Fruit fly (Drosophila melanogaster) whole organism, embryonic: Measurements from ENCODE around the gene TRAM.

Experiments
- Ada2b ChIP-seq: fragments of 200-800 bp; sonication (Bioruptor generic); IDR thresholded peaks from 2 replicates; pipeline ENCODE4 v1.3.6; 2022; ENCODE audit warnings: missing biosample characterization, missing genetic modification characterization
- CG10147 ChIP-seq: fragments of 200-800 bp; sonication (Bioruptor generic); optimal IDR thresholded peaks from 2 replicates; lab custom pipeline; 2019; ENCODE audit warnings: missing biosample characterization, mild to moderate bottlenecking, missing genetic modification characterization, moderate library complexity
- CG10274 ChIP-seq: fragments of 200-800 bp; sonication (Bioruptor generic); optimal IDR thresholded peaks from 3 replicates; lab custom pipeline; 2017; ENCODE audit warnings: missing biosample characterization, mild to moderate bottlenecking, missing genetic modification characterization
- CG10321 ChIP-seq: fragments of 200-800 bp; sonication (Bioruptor generic); IDR thresholded peaks from 2 replicates; pipeline ENCODE4 v1.3.6; 2022; ENCODE audit warnings: missing biosample characterization, missing genetic modification characterization
- CG10431 ChIP-seq: fragments of 200-800 bp; sonication (Bioruptor generic); optimal IDR thresholded peaks from 3 replicates; lab custom pipeline; 2018; ENCODE audit warnings: missing biosample characterization, mild to moderate bottlenecking, missing genetic modification characterization
- CG11085 ChIP-seq: fragments of 200-800 bp; sonication (Bioruptor generic); IDR thresholded peaks from 2 replicates; pipeline ENCODE4 v1.3.6; 2022; ENCODE audit warnings: missing biosample characterization, missing genetic modification characterization
- CG11093 ChIP-seq: fragments of 200-800 bp; sonication (Bioruptor generic); IDR thresholded peaks from 3 replicates; pipeline ENCODE4 v1.3.6; 2022; ENCODE audit warnings: missing biosample characterization, missing genetic modification characterization
- CG12769 ChIP-seq: fragments of 200-800 bp; sonication (Bioruptor generic); optimal IDR thresholded peaks from 2 replicates; lab custom pipeline; 2019; ENCODE audit warnings: missing biosample characterization, mild to moderate bottlenecking, missing genetic modification characterization, moderate library complexity
- CG14050 ChIP-seq: fragments of 200-800 bp; sonication (Bioruptor generic); IDR thresholded peaks from 3 replicates; pipeline ENCODE4 v1.3.6; 2022; ENCODE audit warnings: missing biosample characterization, missing genetic modification characterization
- CG14441 ChIP-seq: fragments of 200-800 bp; sonication (Bioruptor generic); IDR thresholded peaks from 2 replicates; pipeline ENCODE4 v1.3.6; 2022; ENCODE audit warnings: missing biosample characterization, missing genetic modification characterization
- CG14860 ChIP-seq: fragments of 200-800 bp; sonication (Bioruptor generic); IDR thresholded peaks from 3 replicates; pipeline ENCODE4 v1.3.6; 2022; ENCODE audit warnings: missing biosample characterization, missing genetic modification characterization; ENCODE audit not compliant: partially characterized antibody
- CG1603 ChIP-seq: fragments of 200-800 bp; sonication (Bioruptor generic); optimal IDR thresholded peaks from 2 replicates; lab custom pipeline; 2019; ENCODE audit warnings: missing biosample characterization, mild to moderate bottlenecking, missing genetic modification characterization, moderate library complexity
- CG16863 ChIP-seq: fragments of 200-800 bp; sonication (Bioruptor generic); optimal IDR thresholded peaks from 3 replicates; lab custom pipeline; 2016; ENCODE audit warnings: missing biosample characterization, missing genetic modification characterization
- CG17361 ChIP-seq: fragments of 200-800 bp; sonication (Bioruptor generic); IDR thresholded peaks from 3 replicates; pipeline ENCODE4 v1.3.6; 2022; ENCODE audit warnings: missing biosample characterization, missing genetic modification characterization
- CG1832 ChIP-seq: fragments of 200-800 bp; sonication (Bioruptor generic); optimal IDR thresholded peaks from 2 replicates; lab custom pipeline; 2017; ENCODE audit warnings: missing biosample characterization, mild to moderate bottlenecking, missing genetic modification characterization, inconsistent platforms
- CG2129 ChIP-seq: fragments of 200-800 bp; sonication (Bioruptor generic); IDR thresholded peaks from 2 replicates; pipeline ENCODE4 v1.3.6; 2022; ENCODE audit warnings: missing biosample characterization, missing genetic modification characterization; ENCODE audit not compliant: partially characterized antibody
- CG30403 ChIP-seq: fragments of 200-800 bp; sonication (Bioruptor generic); optimal IDR thresholded peaks from 3 replicates; lab custom pipeline; 2016; ENCODE audit warnings: missing biosample characterization, missing genetic modification characterization
- CG32772 ChIP-seq: fragments of 200-800 bp; sonication (Bioruptor generic); IDR thresholded peaks from 2 replicates; pipeline ENCODE4 v1.3.6; 2022; ENCODE audit warnings: missing biosample characterization, missing genetic modification characterization
- CG7745 ChIP-seq: fragments of 200-800 bp; sonication (Bioruptor generic); optimal IDR thresholded peaks from 2 replicates; lab custom pipeline; 2018; ENCODE audit warnings: missing biosample characterization, mild to moderate bottlenecking, missing genetic modification characterization, moderate library complexity
- CG8944 ChIP-seq: fragments of 200-800 bp; sonication (Bioruptor generic); optimal IDR thresholded peaks from 3 replicates; lab custom pipeline; 2016; ENCODE audit warnings: missing biosample characterization, missing genetic modification characterization
- CoRest ChIP-seq: fragments of 200-800 bp; sonication (Bioruptor generic); optimal IDR thresholded peaks from 3 replicates; lab custom pipeline; 2018; ENCODE audit warnings: missing biosample characterization, mild to moderate bottlenecking, missing genetic modification characterization, moderate library complexity
- Dbx ChIP-seq: fragments of 200-800 bp; sonication (Bioruptor generic); IDR thresholded peaks from 3 replicates; pipeline ENCODE4 v1.3.6; 2022; ENCODE audit warnings: missing biosample characterization, missing genetic modification characterization
- Fer1 ChIP-seq: fragments of 200-800 bp; sonication (Bioruptor generic); optimal IDR thresholded peaks from 2 replicates; lab custom pipeline; 2017; ENCODE audit warnings: missing biosample characterization, mild to moderate bottlenecking, missing genetic modification characterization
- Fer3 ChIP-seq: fragments of 200-800 bp; sonication (Bioruptor generic); optimal IDR thresholded peaks from 2 replicates; lab custom pipeline; 2018; ENCODE audit warnings: missing biosample characterization, mild to moderate bottlenecking, missing genetic modification characterization, moderate library complexity
- HHEX ChIP-seq: fragments of 200-800 bp; sonication (Bioruptor generic); optimal IDR thresholded peaks from 3 replicates; lab custom pipeline; 2017; ENCODE audit warnings: missing biosample characterization, mild to moderate bottlenecking, missing genetic modification characterization, missing genetic modification reagents
- Hmr ChIP-seq: fragments of 200-800 bp; sonication (Bioruptor generic); optimal IDR thresholded peaks from 3 replicates; lab custom pipeline; 2017; ENCODE audit warnings: mild to moderate bottlenecking, missing biosample characterization, missing genetic modification reagents, missing genetic modification characterization
- Hr78 ChIP-seq, 2 experiments: fragments of 200-800 bp in 1 of 2; fragments of >200 bp in 1 of 2; sonication (Bioruptor generic) in 1 of 2; optimal IDR thresholded peaks; 2 replicates each; lab custom pipeline; 2017 to 2019; ENCODE audit warnings: missing biosample characterization in 2 of 2, missing genetic modification characterization in 2 of 2, mild to moderate bottlenecking in 1 of 2, moderate library complexity in 1 of 2
- Lpt ChIP-seq: fragments of >200 bp; optimal IDR thresholded peaks from 2 replicates; lab custom pipeline; 2018; ENCODE audit warnings: missing biosample characterization, missing genetic modification characterization
- Med ChIP-seq: fragments of 200-800 bp; sonication (Bioruptor generic); peaks from one replicate; lab custom pipeline; 2016; ENCODE audit warnings: missing biosample characterization, missing genetic modification characterization, mild to moderate bottlenecking, inconsistent platforms, moderate library complexity
- Meics ChIP-seq: fragments of 200-800 bp; sonication (Bioruptor generic); optimal IDR thresholded peaks from 2 replicates; lab custom pipeline; 2017; ENCODE audit warnings: missing biosample characterization, mild to moderate bottlenecking, missing genetic modification characterization
- Myb ChIP-seq: fragments of 200-800 bp; sonication (Bioruptor generic); optimal IDR thresholded peaks from 2 replicates; lab custom pipeline; 2016; ENCODE audit warnings: missing biosample characterization, missing genetic modification characterization
- Oaz ChIP-seq: fragments of 200-800 bp; sonication (Bioruptor generic); IDR thresholded peaks from 2 replicates; pipeline ENCODE4 v1.3.6; 2022; ENCODE audit warnings: missing biosample characterization, missing genetic modification characterization
- PHDP ChIP-seq: fragments of 200-800 bp; sonication (Bioruptor generic); optimal IDR thresholded peaks from 3 replicates; lab custom pipeline; 2018; ENCODE audit warnings: missing biosample characterization, mild to moderate bottlenecking, missing genetic modification characterization, moderate library complexity
- Ravus ChIP-seq: fragments of 200-800 bp; sonication (Bioruptor generic); IDR thresholded peaks from 2 replicates; pipeline ENCODE4 v1.3.6; 2022; ENCODE audit warnings: missing biosample characterization, missing genetic modification characterization
- Sin3A ChIP-seq: fragments of >200 bp; optimal IDR thresholded peaks from 2 replicates; lab custom pipeline; 2018
- az2 ChIP-seq: fragments of 200-800 bp; sonication (Bioruptor generic); optimal IDR thresholded peaks from 3 replicates; lab custom pipeline; 2016; ENCODE audit warnings: missing biosample characterization, missing genetic modification characterization
- bcd ChIP-seq: fragments of 200-800 bp; sonication (Bioruptor generic); optimal IDR thresholded peaks from 2 replicates; lab custom pipeline; 2017; ENCODE audit warnings: missing biosample characterization, mild to moderate bottlenecking, missing genetic modification characterization
- caup ChIP-seq: fragments of 200-800 bp; sonication (Bioruptor generic); optimal IDR thresholded peaks from 3 replicates; lab custom pipeline; 2017; ENCODE audit warnings: missing biosample characterization, mild to moderate bottlenecking, missing genetic modification characterization, moderate library complexity; ENCODE audit not compliant: severe bottlenecking
- chn ChIP-seq: fragments of 200-800 bp; sonication (Bioruptor generic); optimal IDR thresholded peaks from 2 replicates; lab custom pipeline; 2016; ENCODE audit warnings: missing biosample characterization, missing genetic modification characterization
- lilli ChIP-seq: fragments of 200-800 bp; sonication (Bioruptor generic); optimal IDR thresholded peaks from 3 replicates; lab custom pipeline; 2016; ENCODE audit warnings: missing biosample characterization, missing genetic modification characterization
- nom ChIP-seq: fragments of 200-800 bp; sonication (Bioruptor generic); optimal IDR thresholded peaks from 2 replicates; lab custom pipeline; 2017; ENCODE audit warnings: missing biosample characterization, missing genetic modification characterization, mild to moderate bottlenecking, moderate library complexity, missing genetic modification reagents
- pan ChIP-seq, 4 experiments: fragments of >200 bp in 3 of 4; fragments of 200-800 bp in 1 of 4; sonication (Bioruptor generic) in 1 of 4; optimal IDR thresholded peaks in 3 of 4; IDR thresholded peaks in 1 of 4; 2 replicates each; pipeline versions ENCODE4 v1.3.6 to Lab custom; 2017 to 2022; ENCODE audit warnings: missing biosample characterization in 2 of 4, missing genetic modification characterization in 2 of 4, mixed read lengths in 1 of 4
- pho ChIP-seq: fragments of 200-800 bp; sonication (Bioruptor generic); optimal IDR thresholded peaks from 2 replicates; lab custom pipeline; 2016; ENCODE audit warnings: missing biosample characterization, missing genetic modification characterization
- pros ChIP-seq: fragments of 200-800 bp; sonication (Bioruptor generic); optimal IDR thresholded peaks from 3 replicates; lab custom pipeline; 2019; ENCODE audit warnings: missing biosample characterization, mild to moderate bottlenecking, missing genetic modification characterization, moderate library complexity
- schlank ChIP-seq: fragments of 200-800 bp; sonication (Bioruptor generic); optimal IDR thresholded peaks from 2 replicates; lab custom pipeline; 2018; ENCODE audit warnings: missing biosample characterization, mild to moderate bottlenecking, missing genetic modification characterization
- scrt ChIP-seq: fragments of 200-800 bp; sonication (Bioruptor generic); optimal IDR thresholded peaks from 2 replicates; lab custom pipeline; 2018; ENCODE audit warnings: missing biosample characterization, mild to moderate bottlenecking, missing genetic modification characterization, moderate library complexity
- slou ChIP-seq: fragments of 200-800 bp; sonication (Bioruptor generic); optimal IDR thresholded peaks from 3 replicates; lab custom pipeline; 2016; ENCODE audit warnings: missing biosample characterization, missing genetic modification characterization
- sob ChIP-seq: fragments of 200-800 bp; sonication (Bioruptor generic); IDR thresholded peaks from 2 replicates; pipeline ENCODE4 v1.3.6; 2022; ENCODE audit warnings: missing biosample characterization, missing genetic modification characterization
- tio ChIP-seq: fragments of 200-800 bp; sonication (Bioruptor generic); optimal IDR thresholded peaks from 2 replicates; lab custom pipeline; 2017; ENCODE audit warnings: missing biosample characterization, missing genetic modification characterization, inconsistent platforms
- trem ChIP-seq: fragments of 200-800 bp; optimal IDR thresholded peaks from 3 replicates; lab custom pipeline; 2019; ENCODE audit warnings: missing biosample characterization, mild to moderate bottlenecking, missing genetic modification characterization, moderate library complexity

TRAM gene

DNA sequence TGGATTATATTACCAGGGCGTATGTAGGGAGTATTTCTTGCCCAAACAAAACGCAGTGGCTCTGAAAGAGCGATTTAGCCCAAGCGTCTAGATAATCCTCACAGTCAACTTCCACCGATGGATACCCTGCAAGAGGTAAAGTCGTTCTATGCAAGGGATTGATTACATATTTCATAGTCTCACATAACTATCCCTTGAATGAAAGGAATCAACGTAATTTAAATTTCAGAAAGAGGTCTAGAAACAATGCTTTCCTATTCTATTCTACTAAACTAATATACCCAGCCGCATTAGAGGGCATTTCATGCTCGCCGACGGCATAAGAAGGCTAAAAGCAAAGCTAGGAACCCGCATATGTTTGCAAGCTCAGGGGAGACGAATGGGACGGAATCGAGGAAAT is 31.8 kb downstream of the TRAM start (continued):
- TF ChIP-seq CoRest (tag; lab: Kevin White, UChicago) (peak; percentile 29), CG2129 (GFP tag; lab: Robert Waterston, UW) (no peak), lilli (GFP tag; lab: Kevin White, UChicago) (peak; percentile 38), nom (GFP tag; lab: Kevin White, UChicago) (no peak), Lpt (GFP tag; lab: Kevin White, UChicago) (no peak), CG32772 (GFP tag; lab: Robert Waterston, UW) (peak; percentile 31; the same call in 1 of the 2 replicates), chn (GFP tag; lab: Kevin White, UChicago) (no peak), CG10431 (no peak), CG11085 (GFP tag; lab: Robert Waterston, UW) (no peak), CG10274 (GFP tag; lab: Kevin White, UChicago) (no peak), tio (GFP tag; lab: Kevin White, UChicago) (no peak), CG14441 (GFP tag; lab: Robert Waterston, UW) (peak; percentile 48; the same call in 1 of the 2 replicates), az2 (no peak), Hr78 (GFP tag; optimal IDR thresholded peaks at IDR 0.05; lab: Kevin White, UChicago) (no peak), PHDP (tag; lab: Kevin White, UChicago) (peak; percentile 46), CG11093 (GFP tag; lab: Robert Waterston, UW) (no peak), bcd (GFP tag; lab: Kevin White, UChicago) (peak; percentile 32), CG14050 (GFP tag; lab: Robert Waterston, UW) (no peak), CG7745 (tag; lab: Kevin White, UChicago) (no peak), Fer3 (tag; lab: Kevin White, UChicago) (peak; percentile 30), Ada2b (GFP tag; lab: Robert Waterston, UW) (peak; percentile 47; the same call in 1 of the 2 replicates), CG12769 (tag; lab: Kevin White, UChicago) (peak; percentile 66), pan (optimal IDR thresholded peaks at IDR 0.05; lab: Kevin White, UChicago) (no peak), pan (GFP tag; optimal IDR thresholded peaks at IDR 0.05 in 1 of 2, IDR thresholded peaks at IDR 0.05 in 1 of 2) (peak in 1 of 2 experiments; percentile 33), Hmr (GFP tag; lab: Kevin White, UChicago) (peak; percentile 60), sob (GFP tag; lab: Robert Waterston, UW) (no peak), HHEX (GFP tag; lab: Kevin White, UChicago) (peak; percentile 35), CG10147 (GFP tag; lab: Kevin White, UChicago) (peak; percentile 26), Dbx (GFP tag; lab: Robert Waterston, UW) (peak; percentile 40; the same call in 1 of the 3 replicates), CG1832 (GFP tag; lab: Kevin White, UChicago) (no peak), Sin3A (no peak), slou (GFP tag; lab: Kevin White, UChicago) (no peak), Ravus (GFP tag; lab: Robert Waterston, UW) (no peak), CG17361 (GFP tag; lab: Robert Waterston, UW) (0 out of 3 replicates have a peak, but pooled peaks have one; percentile 25), Oaz (GFP tag; lab: Robert Waterston, UW) (peak; percentile 17; the same call in 1 of the 2 replicates), CG30403 (GFP tag; lab: Kevin White, UChicago) (peak; percentile 15), CG1603 (peak; percentile 24), Fer1 (GFP tag; lab: Kevin White, UChicago) (peak; percentile 64), Myb (peak; percentile 39), pros (GFP tag; lab: Kevin White, UChicago) (no peak), CG16863 (GFP tag; lab: Kevin White, UChicago) (no peak), Med (peak; percentile 87), trem (tag; lab: Kevin White, UChicago) (no peak), CG14860 (GFP tag; lab: Robert Waterston, UW) (no peak), schlank (peak; percentile 23), CG10321 (GFP tag; lab: Robert Waterston, UW) (no peak), CG8944 (GFP tag; lab: Kevin White, UChicago) (no peak), pho (GFP tag; lab: Kevin White, UChicago) (no peak), scrt (no peak), Meics (peak; percentile 59), caup (GFP tag; lab: Kevin White, UChicago) (peak; percentile 51)
